Worm (Caenorhabditis elegans): ENCODE data around the gene srw-115.

ce11 chrV:2993816-2994215, at the start of gene srw-115:
- TF ChIP-seq W03F9.2 (tag; optimal IDR thresholded peaks at IDR 0.05) (no peak), him-1 (tag; optimal IDR thresholded peaks at IDR 0.05) (no peak), dao-5 (tag; optimal IDR thresholded peaks at IDR 0.05) (no peak)
